Fruit fly (Drosophila melanogaster) S2 (cell line): ENCODE results near the gene CG16779.

Experiments
- CG8478 ChIP-seq: fragments of >200 bp; optimal IDR thresholded peaks from 2 replicates; lab custom pipeline; 2018
- CTCF ChIP-seq, 2 experiments: fragments of >200 bp; optimal IDR thresholded peaks; 2 replicates each; lab custom pipeline; 2018

dm6 chr3R:9460488-9461150 lies 32.9 kb downstream of the CG16779 start, which contains the start of gene GstZ2:
- TF ChIP-seq CTCF (optimal IDR thresholded peaks at IDR 0.05; lab: Kevin White, UChicago) (no peak), CG8478 (lab: Kevin White, UChicago) (no peak)
